Fruit fly (Drosophila melanogaster) whole organism, wandering third instar larva: ENCODE results near the gene Shc.

Source experiments
- Abd-B ChIP-seq: fragments of >200 bp; optimal IDR thresholded peaks from 2 replicates; lab custom pipeline; 2017; ENCODE audit warnings: missing biosample characterization, missing genetic modification characterization
- CG32264 ChIP-seq: fragments of 200-800 bp; sonication (Bioruptor generic); optimal IDR thresholded peaks from 2 replicates; lab custom pipeline; 2016; ENCODE audit warnings: missing biosample characterization, missing genetic modification characterization
- CG9705 ChIP-seq: fragments of 200-800 bp; sonication (Bioruptor generic); optimal IDR thresholded peaks from 2 replicates; lab custom pipeline; 2018; ENCODE audit warnings: missing biosample characterization, mild to moderate bottlenecking, missing genetic modification characterization
- CrebA ChIP-seq: fragments of 200-800 bp; sonication (Bioruptor generic); optimal IDR thresholded peaks from 2 replicates; lab custom pipeline; 2016; ENCODE audit warnings: missing biosample characterization, mild to moderate bottlenecking, missing genetic modification characterization, borderline replicate concordance
- Dfd ChIP-seq: fragments of >200 bp; optimal IDR thresholded peaks from 2 replicates; lab custom pipeline; 2017; ENCODE audit warnings: missing biosample characterization, missing genetic modification characterization
- Dif ChIP-seq: fragments of 200-275, 200-300 bp; sonication (Bioruptor generic); optimal IDR thresholded peaks from 2 replicates; lab custom pipeline; 2018; ENCODE audit warnings: missing biosample characterization, missing genetic modification characterization; ENCODE audit not compliant: partially characterized antibody
- GATAd ChIP-seq: sonication (Bioruptor generic); optimal IDR thresholded peaks from 2 replicates; lab custom pipeline; 2016; ENCODE audit warnings: missing biosample characterization, missing genetic modification characterization
- HLH106 ChIP-seq: fragments of 200-800 bp; optimal IDR thresholded peaks from 3 replicates; lab custom pipeline; 2019; ENCODE audit warnings: missing biosample characterization, mild to moderate bottlenecking, missing genetic modification characterization, moderate library complexity
- Hnf4 ChIP-seq: fragments of 200-800 bp; sonication (Bioruptor generic); optimal IDR thresholded peaks from 2 replicates; lab custom pipeline; 2016; ENCODE audit warnings: missing biosample characterization, mild to moderate bottlenecking, missing genetic modification characterization
- Hr78 ChIP-seq: fragments of >200 bp; optimal IDR thresholded peaks from 2 replicates; lab custom pipeline; 2017; ENCODE audit warnings: missing biosample characterization, missing genetic modification characterization
- Hr83 ChIP-seq: fragments of 200-300 bp; sonication (Bioruptor generic); optimal IDR thresholded peaks from 2 replicates; lab custom pipeline; 2016; ENCODE audit warnings: missing biosample characterization, mild to moderate bottlenecking, missing genetic modification characterization, moderate library complexity; ENCODE audit not compliant: poor library complexity, severe bottlenecking
- Jra ChIP-seq: sonication (Bioruptor generic); optimal IDR thresholded peaks from 2 replicates; lab custom pipeline; 2016; ENCODE audit warnings: missing biosample characterization, missing genetic modification characterization
- Mio ChIP-seq: sonication (Bioruptor generic); optimal IDR thresholded peaks from 2 replicates; lab custom pipeline; 2016; ENCODE audit warnings: missing biosample characterization, missing genetic modification characterization
- Myc ChIP-seq: fragments of >200 bp; optimal IDR thresholded peaks from 2 replicates; lab custom pipeline; 2017
- N ChIP-seq: fragments of >200 bp; optimal IDR thresholded peaks from 2 replicates; lab custom pipeline; 2018; ENCODE audit warnings: missing biosample characterization, missing external identifiers, missing genetic modification characterization
- OdsH ChIP-seq: fragments of 200-800 bp; sonication (Bioruptor generic); optimal IDR thresholded peaks from 2 replicates; lab custom pipeline; 2016; ENCODE audit warnings: missing biosample characterization, mild to moderate bottlenecking, missing genetic modification characterization
- Rel ChIP-seq, 2 experiments: fragments of 200-800 bp; sonication (Bioruptor generic) in 1 of 2; optimal IDR thresholded peaks; 2 replicates in 1 of 2; 3 replicates in 1 of 2; lab custom pipeline; 2016 to 2019; ENCODE audit warnings: mild to moderate bottlenecking in 2 of 2, missing biosample characterization in 2 of 2, missing genetic modification characterization in 2 of 2, moderate library complexity in 1 of 2
- Sp1 ChIP-seq: fragments of 200-800 bp; sonication (Bioruptor generic); optimal IDR thresholded peaks from 3 replicates; lab custom pipeline; 2019; ENCODE audit warnings: missing biosample characterization, mild to moderate bottlenecking, missing genetic modification characterization, moderate library complexity
- Vsx2 ChIP-seq: fragments of 200-300, 225-300 bp; sonication (Bioruptor generic); optimal IDR thresholded peaks from 2 replicates; lab custom pipeline; 2018; ENCODE audit warnings: missing biosample characterization, missing genetic modification characterization; ENCODE audit not compliant: partially characterized antibody
- br ChIP-seq: fragments of 200-800 bp; sonication (Bioruptor generic); optimal IDR thresholded peaks from 2 replicates; lab custom pipeline; 2016; ENCODE audit warnings: missing biosample characterization, missing genetic modification characterization
- brk ChIP-seq: fragments of 200-800 bp; sonication (Bioruptor generic); optimal IDR thresholded peaks from 2 replicates; lab custom pipeline; 2016; ENCODE audit warnings: missing biosample characterization, mild to moderate bottlenecking, missing genetic modification characterization
- dl ChIP-seq, 2 experiments: fragments of 175-275, 200-275 bp in 1 of 2; fragments of 200-275 bp in 1 of 2; sonication (Bioruptor generic); optimal IDR thresholded peaks; lab custom pipeline; 2018; ENCODE audit warnings: mild to moderate bottlenecking in 2 of 2, missing biosample characterization in 2 of 2, missing genetic modification characterization in 2 of 2, moderate library complexity in 2 of 2; ENCODE audit not compliant: partially characterized antibody in 2 of 2, insufficient read depth in 1 of 2
- dmrt93B ChIP-seq: fragments of 200-800 bp; sonication (Bioruptor generic); optimal IDR thresholded peaks from 2 replicates; lab custom pipeline; 2018; ENCODE audit warnings: missing biosample characterization, mild to moderate bottlenecking, missing genetic modification characterization
- dsf ChIP-seq: sonication (Bioruptor generic); optimal IDR thresholded peaks from 2 replicates; lab custom pipeline; 2016; ENCODE audit warnings: missing biosample characterization, missing genetic modification characterization, borderline replicate concordance
- ey ChIP-seq: fragments of 200-800 bp; sonication (Bioruptor generic); optimal IDR thresholded peaks from 2 replicates; lab custom pipeline; 2016; ENCODE audit warnings: missing biosample characterization, missing genetic modification characterization
- foxo ChIP-seq, 2 experiments: fragments of 200-800 bp; sonication (Bioruptor generic); optimal IDR thresholded peaks; 2 replicates in 1 of 2; 3 replicates in 1 of 2; lab custom pipeline; 2016 to 2017; ENCODE audit warnings: missing biosample characterization in 2 of 2, missing genetic modification characterization in 2 of 2
- fru ChIP-seq: fragments of 200-800 bp; sonication (Bioruptor generic); optimal IDR thresholded peaks from 3 replicates; lab custom pipeline; 2016; ENCODE audit warnings: missing biosample characterization, mild to moderate bottlenecking, missing genetic modification characterization
- h ChIP-seq: fragments of 200-800 bp; sonication (Bioruptor generic); optimal IDR thresholded peaks from 3 replicates; lab custom pipeline; 2016; ENCODE audit warnings: missing biosample characterization, mild to moderate bottlenecking, missing genetic modification characterization
- jim ChIP-seq: fragments of 175-275, 200-325 bp; sonication (Bioruptor generic); optimal IDR thresholded peaks from 2 replicates; lab custom pipeline; 2016; ENCODE audit warnings: missing biosample characterization, mild to moderate bottlenecking, missing genetic modification characterization
- lola ChIP-seq: fragments of >200 bp; optimal IDR thresholded peaks from 2 replicates; lab custom pipeline; 2017; ENCODE audit warnings: missing biosample characterization, missing genetic modification characterization
- pan ChIP-seq: fragments of >200 bp; optimal IDR thresholded peaks from 2 replicates; lab custom pipeline; 2017
- psq ChIP-seq: fragments of 200-800 bp; sonication (Bioruptor generic); optimal IDR thresholded peaks from 3 replicates; lab custom pipeline; 2017; ENCODE audit warnings: missing biosample characterization, mild to moderate bottlenecking, missing genetic modification characterization, moderate library complexity
- rgr ChIP-seq: fragments of 200-800 bp; sonication (Bioruptor generic); optimal IDR thresholded peaks from 3 replicates; lab custom pipeline; 2016; ENCODE audit warnings: missing biosample characterization, mild to moderate bottlenecking, missing genetic modification characterization
- sage ChIP-seq: fragments of 200-800 bp; sonication (Bioruptor generic); optimal IDR thresholded peaks from 2 replicates; lab custom pipeline; 2016; ENCODE audit warnings: missing biosample characterization, mild to moderate bottlenecking, missing genetic modification characterization
- sv ChIP-seq: fragments of 200-800 bp; sonication (Bioruptor generic); optimal IDR thresholded peaks from 3 replicates; lab custom pipeline; 2016; ENCODE audit warnings: missing biosample characterization, missing genetic modification characterization
- tai ChIP-seq: sonication (Bioruptor generic); optimal IDR thresholded peaks from 2 replicates; lab custom pipeline; 2016; ENCODE audit warnings: missing biosample characterization, missing genetic modification characterization
- usp ChIP-seq: fragments of >200 bp; optimal IDR thresholded peaks from 2 replicates; lab custom pipeline; 2017; ENCODE audit warnings: missing biosample characterization, missing genetic modification characterization
- woc ChIP-seq: sonication (Bioruptor generic); optimal IDR thresholded peaks from 2 replicates; lab custom pipeline; 2016; ENCODE audit warnings: missing biosample characterization, mild to moderate bottlenecking, missing genetic modification characterization

Shc gene

dm6 chr3L:9420054-9420818 is 6.6 kb upstream of the Shc start (continued):
- TF ChIP-seq lola (no peak), Hnf4 (GFP tag; lab: Kevin White, UChicago) (peak; percentile 87), fru (GFP tag; lab: Kevin White, UChicago) (peak; percentile 94)

dm6 chr3L:9420819-9421130 is 6.0 kb upstream of the Shc start:
- TF ChIP-seq usp (GFP tag; lab: Kevin White, UChicago) (no peak), GATAd (GFP tag; lab: Kevin White, UChicago) (no peak)

DNA sequence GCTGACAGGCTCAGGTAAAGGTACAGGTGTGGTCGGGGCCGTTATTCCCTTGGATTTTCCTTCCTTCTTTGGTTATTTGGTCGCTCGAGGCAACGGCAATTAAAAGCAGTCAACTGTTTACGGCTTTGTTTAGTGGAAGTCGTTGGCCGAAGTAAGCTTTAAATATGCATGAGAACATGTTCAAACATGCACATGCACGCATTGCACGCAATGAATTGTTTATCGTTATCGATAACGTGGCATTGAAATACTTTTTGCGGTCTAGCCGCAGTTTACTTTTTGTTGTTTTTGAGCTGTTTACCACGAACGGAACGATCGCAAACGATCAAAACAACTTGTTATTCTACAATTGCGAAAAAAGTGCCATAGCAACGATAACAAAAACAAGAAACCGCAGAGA is 5.2 kb upstream of the Shc start:
- no peak for TF ChIP-seq sage (GFP tag; lab: Kevin White, UChicago)
- TF ChIP-seq brk = no peak
- TF ChIP-seq fru (GFP tag; lab: Kevin White, UChicago) = no peak
- no peak for TF ChIP-seq psq
- TF ChIP-seq pan (lab: Kevin White, UChicago) = no peak
- TF ChIP-seq Abd-B = no peak

DNA sequence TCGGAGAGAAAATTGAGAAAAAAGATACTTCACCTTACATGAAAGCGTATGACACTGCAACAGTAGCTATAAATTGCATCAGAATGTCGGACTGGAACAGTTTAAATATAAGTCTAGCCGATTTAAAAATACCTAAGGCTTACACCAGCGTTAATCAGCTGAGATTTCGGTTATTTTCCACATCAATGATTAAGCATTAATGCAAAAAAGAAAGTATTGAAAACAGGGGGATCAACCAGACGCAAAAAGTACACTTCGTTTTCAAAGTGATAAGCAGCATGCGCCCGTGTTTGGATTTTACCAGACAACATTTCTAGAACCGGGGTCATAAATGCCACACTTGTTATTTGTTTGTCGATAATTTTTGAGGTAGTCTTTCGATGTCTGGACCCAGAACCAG is 4.7 kb upstream of the Shc start:
- TF ChIP-seq Rel (GFP tag; optimal IDR thresholded peaks at IDR 0.05; lab: Kevin White, UChicago) = no peak
- TF ChIP-seq Rel (tag; optimal IDR thresholded peaks at IDR 0.05; lab: Kevin White, UChicago) = peak; percentile 90
- no peak for TF ChIP-seq Abd-B

DNA sequence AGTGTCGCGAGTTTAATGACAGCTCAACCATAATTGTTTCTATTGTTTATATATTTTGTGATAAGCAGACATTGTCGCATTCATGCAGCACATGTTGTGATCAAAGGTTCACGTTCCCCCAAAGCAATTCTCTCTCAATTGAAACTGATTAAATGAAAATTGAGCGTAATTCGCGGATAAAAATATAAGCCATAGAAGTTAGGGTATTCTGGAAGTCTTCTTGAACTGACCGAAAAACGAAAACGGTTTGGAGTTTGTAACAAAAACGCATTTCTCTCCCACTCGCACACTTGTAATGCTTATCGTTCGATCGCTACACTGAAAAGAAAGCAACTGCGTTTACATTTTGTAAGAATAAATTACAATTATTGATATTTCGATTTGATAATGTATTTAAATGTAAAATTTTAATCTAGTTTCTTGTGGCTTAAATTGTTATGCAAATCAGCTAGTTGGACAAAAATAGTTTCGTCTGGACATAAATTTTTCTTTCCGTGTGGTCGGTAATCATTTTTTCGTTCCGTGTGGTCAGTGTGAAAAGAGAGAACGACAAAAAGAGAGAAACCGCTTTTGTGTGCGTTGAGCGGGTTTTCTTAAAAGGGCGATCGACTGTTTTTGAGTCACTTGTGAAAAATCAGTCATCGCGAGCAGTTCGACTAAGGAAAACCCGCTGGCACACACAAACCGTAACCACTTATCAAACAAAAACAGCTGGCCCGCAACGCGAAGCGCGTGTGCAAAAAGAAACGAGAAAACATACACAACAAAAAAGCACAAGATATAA is 4.0 kb upstream of the Shc start, which contains the start of gene aay:
aay (plus strand) TSS at position 618 of the 784 bp plus-strand sequence.
- TF ChIP-seq jim = no peak
- TF ChIP-seq rgr (GFP tag; lab: Kevin White, UChicago) = peak; percentile 99
- no peak for TF ChIP-seq Vsx2
- no peak for TF ChIP-seq lola
- TF ChIP-seq Rel (GFP tag; optimal IDR thresholded peaks at IDR 0.05; lab: Kevin White, UChicago) = peak; percentile 96
- peak; percentile 82 for TF ChIP-seq Rel (tag; optimal IDR thresholded peaks at IDR 0.05; lab: Kevin White, UChicago)
- TF ChIP-seq OdsH = peak; percentile 98
- TF ChIP-seq woc (GFP tag; lab: Kevin White, UChicago) = peak; percentile 95
- peak; percentile 90 for TF ChIP-seq GATAd (GFP tag; lab: Kevin White, UChicago)
- TF ChIP-seq usp (GFP tag; lab: Kevin White, UChicago) = no peak
- no peak for TF ChIP-seq Myc
- peak; percentile 99 for TF ChIP-seq br (GFP tag; lab: Kevin White, UChicago)
- TF ChIP-seq ey (GFP tag; lab: Kevin White, UChicago) = peak; percentile 98
- TF ChIP-seq foxo (GFP tag; optimal IDR thresholded peaks at IDR 0.05; lab: Kevin White, UChicago) = peak; percentile 94 to 99
- TF ChIP-seq dmrt93B (GFP tag; lab: Kevin White, UChicago) = peak; percentile 95
- TF ChIP-seq N (GFP tag; lab: Kevin White, UChicago) = no peak
- TF ChIP-seq brk = peak; percentile 95
- TF ChIP-seq Abd-B = no peak
- TF ChIP-seq CG32264 (GFP tag; lab: Kevin White, UChicago) = peak; percentile 98
- peak; percentile 97 for TF ChIP-seq Jra (GFP tag; lab: Kevin White, UChicago)
- peak; percentile 96 for TF ChIP-seq Hnf4 (GFP tag; lab: Kevin White, UChicago)
- no peak for TF ChIP-seq dl (GFP tag; optimal IDR thresholded peaks at IDR 0.05; lab: Kevin White, UChicago; ENCODE audit: insufficient read depth in 1 of 2, partially characterized antibody in 2 of 2)
- peak; percentile 95 for TF ChIP-seq CG9705
- peak; percentile 98 for TF ChIP-seq Sp1
- TF ChIP-seq pan (lab: Kevin White, UChicago) = no peak
- TF ChIP-seq sv (GFP tag; lab: Kevin White, UChicago) = peak; percentile 98
- peak; percentile 99 for TF ChIP-seq h (GFP tag; lab: Kevin White, UChicago)
- TF ChIP-seq Hr83 (GFP tag; lab: Kevin White, UChicago) = no peak
- peak; percentile 97 for TF ChIP-seq psq
- TF ChIP-seq Dfd = peak; percentile 94
- peak; percentile 92 for TF ChIP-seq tai (GFP tag; lab: Kevin White, UChicago)
- peak; percentile 93 for TF ChIP-seq dsf
- TF ChIP-seq HLH106 (tag; lab: Kevin White, UChicago) = peak; percentile 98
- TF ChIP-seq CrebA = no peak
- TF ChIP-seq Dif (GFP tag; lab: Kevin White, UChicago) = no peak
- TF ChIP-seq Mio (GFP tag; lab: Kevin White, UChicago) = peak; percentile 76
- TF ChIP-seq sage (GFP tag; lab: Kevin White, UChicago) = peak; percentile 97
- no peak for TF ChIP-seq Hr78 (GFP tag; lab: Kevin White, UChicago)
- TF ChIP-seq fru (GFP tag; lab: Kevin White, UChicago) = peak; percentile 99
